Fruit fly (Drosophila melanogaster) whole organism, adult: ENCODE data around the gene CG14676.

ENCODE experiments used
- CG11617 ChIP-seq: fragments of 200-800 bp; sonication (Bioruptor generic); optimal IDR thresholded peaks from 2 replicates; lab custom pipeline; 2017; ENCODE audit warnings: mild to moderate bottlenecking, missing biosample characterization, missing genetic modification reagents, missing genetic modification characterization
- CG12768 ChIP-seq: fragments of 200-800 bp; sonication (Bioruptor generic); optimal IDR thresholded peaks from 2 replicates; lab custom pipeline; 2017; ENCODE audit warnings: missing biosample characterization, missing genetic modification characterization, mild to moderate bottlenecking, moderate library complexity, missing genetic modification reagents
- CG14711 ChIP-seq: fragments of 200-800 bp; sonication (Bioruptor generic); optimal IDR thresholded peaks from 2 replicates; lab custom pipeline; 2018; ENCODE audit warnings: missing biosample characterization, mild to moderate bottlenecking, missing genetic modification characterization, moderate library complexity
- CG1620 ChIP-seq: fragments of 200-800 bp; sonication (Bioruptor generic); optimal IDR thresholded peaks from 2 replicates; lab custom pipeline; 2016; ENCODE audit warnings: missing biosample characterization, missing genetic modification characterization
- CG33017 ChIP-seq: fragments of 200-800 bp; sonication (Bioruptor generic); optimal IDR thresholded peaks from 2 replicates; lab custom pipeline; 2018; ENCODE audit warnings: missing biosample characterization, mild to moderate bottlenecking, missing genetic modification characterization, moderate library complexity
- CG5204 ChIP-seq: fragments of 200-800 bp; sonication (Bioruptor generic); optimal IDR thresholded peaks from 2 replicates; lab custom pipeline; 2016; ENCODE audit warnings: missing biosample characterization, missing genetic modification characterization
- CG7045 ChIP-seq: fragments of 200-800 bp; sonication (Bioruptor generic); optimal IDR thresholded peaks from 2 replicates; lab custom pipeline; 2017; ENCODE audit warnings: missing biosample characterization, mild to moderate bottlenecking, missing genetic modification characterization
- CG7101 ChIP-seq: fragments of 200-800 bp; sonication (Bioruptor generic); optimal IDR thresholded peaks from 2 replicates; lab custom pipeline; 2018; ENCODE audit warnings: missing biosample characterization, mild to moderate bottlenecking, missing genetic modification characterization, moderate library complexity
- Clk ChIP-seq: fragments of 200-800 bp; sonication (Bioruptor generic); optimal IDR thresholded peaks from 2 replicates; lab custom pipeline; 2017; ENCODE audit warnings: missing biosample characterization, missing genetic modification characterization
- Crg-1 ChIP-seq: fragments of 200-800 bp; sonication (Bioruptor generic); optimal IDR thresholded peaks from 2 replicates; lab custom pipeline; 2016; ENCODE audit warnings: missing biosample characterization, missing genetic modification characterization
- Hr96 ChIP-seq: fragments of 200-800 bp; sonication (Bioruptor generic); optimal IDR thresholded peaks from 2 replicates; lab custom pipeline; 2016; ENCODE audit warnings: missing biosample characterization, missing genetic modification characterization
- Mnt ChIP-seq: fragments of 200-800 bp; sonication (Bioruptor generic); optimal IDR thresholded peaks from 2 replicates; lab custom pipeline; 2016; ENCODE audit warnings: missing biosample characterization, mild to moderate bottlenecking, missing genetic modification characterization
- bab1 ChIP-seq: fragments of 200-800 bp; sonication (Bioruptor generic); optimal IDR thresholded peaks from 3 replicates; lab custom pipeline; 2019; ENCODE audit warnings: missing biosample characterization, mild to moderate bottlenecking, missing genetic modification characterization, moderate library complexity
- cic ChIP-seq: fragments of 200-800 bp; sonication (Bioruptor generic); optimal IDR thresholded peaks from 2 replicates; lab custom pipeline; 2017; ENCODE audit warnings: missing biosample characterization, mild to moderate bottlenecking, missing genetic modification characterization, moderate library complexity
- cnc ChIP-seq, 2 experiments: fragments of >200 bp; optimal IDR thresholded peaks; 2 replicates each; lab custom pipeline; 2017
- kay ChIP-seq: fragments of 200-800 bp; sonication (Bioruptor generic); peaks from one replicate; lab custom pipeline; 2016; ENCODE audit warnings: missing biosample characterization, missing genetic modification characterization, borderline replicate concordance
- ovo ChIP-seq: fragments of 200-800 bp; sonication (Bioruptor generic); optimal IDR thresholded peaks from 2 replicates; lab custom pipeline; 2016; ENCODE audit warnings: missing biosample characterization, missing genetic modification characterization
- pad ChIP-seq: fragments of 200-800 bp; sonication (Bioruptor generic); optimal IDR thresholded peaks from 3 replicates; lab custom pipeline; 2017; ENCODE audit warnings: missing biosample characterization, missing genetic modification characterization, mild to moderate bottlenecking, moderate library complexity, missing genetic modification reagents
- tj ChIP-seq: fragments of 200-800 bp; sonication (Bioruptor generic); optimal IDR thresholded peaks from 3 replicates; lab custom pipeline; 2017; ENCODE audit warnings: missing biosample characterization, mild to moderate bottlenecking, missing genetic modification characterization, moderate library complexity
- toe ChIP-seq: fragments of 200-800 bp; sonication (Bioruptor generic); optimal IDR thresholded peaks from 2 replicates; lab custom pipeline; 2016; ENCODE audit warnings: missing biosample characterization, missing genetic modification characterization

The CG14676 gene

dm6 chr3R:5829762-5830161, 17.3 kb upstream of the CG14676 start, which contains the start of gene glob3:
Gene glob3 (plus strand): TSS chr3R:5830062.
- TF ChIP-seq toe (GFP tag; lab: Kevin White, UChicago) (no peak), cic (GFP tag; lab: Kevin White, UChicago) (no peak), ovo (GFP tag; lab: Kevin White, UChicago) (no peak), CG14711 (tag; lab: Kevin White, UChicago) (no peak), kay (no peak), CG33017 (tag; lab: Kevin White, UChicago) (no peak), pad (GFP tag; lab: Kevin White, UChicago) (no peak), CG7101 (tag; lab: Kevin White, UChicago) (no peak), Clk (GFP tag; lab: Kevin White, UChicago) (no peak), bab1 (GFP tag; lab: Kevin White, UChicago) (no peak), CG5204 (GFP tag; lab: Kevin White, UChicago) (no peak), Crg-1 (no peak), cnc (optimal IDR thresholded peaks at IDR 0.05; lab: Kevin White, UChicago) (no peak), CG11617 (GFP tag; lab: Kevin White, UChicago) (no peak), Mnt (GFP tag; lab: Kevin White, UChicago) (no peak), CG7045 (GFP tag; lab: Kevin White, UChicago) (no peak), CG12768 (GFP tag; lab: Kevin White, UChicago) (no peak), tj (GFP tag; lab: Kevin White, UChicago) (no peak), Hr96 (GFP tag; lab: Kevin White, UChicago) (no peak), CG1620 (GFP tag; lab: Kevin White, UChicago) (no peak)

- TF ChIP-seq Crg-1 (no peak), ovo (GFP tag; lab: Kevin White, UChicago) (no peak), Mnt (GFP tag; lab: Kevin White, UChicago) (no peak), cic (GFP tag; lab: Kevin White, UChicago) (no peak), CG7045 (GFP tag; lab: Kevin White, UChicago) (no peak), CG33017 (tag; lab: Kevin White, UChicago) (no peak), pad (GFP tag; lab: Kevin White, UChicago) (no peak), bab1 (GFP tag; lab: Kevin White, UChicago) (no peak), toe (GFP tag; lab: Kevin White, UChicago) (no peak)
Measured at dm6 chr3R:5831339-5831738, 15.7 kb upstream of the CG14676 start, which contains the start of gene CG1208. Gene CG1208 (plus strand): TSS chr3R:5831639.

- TF ChIP-seq Hr96 (GFP tag; lab: Kevin White, UChicago) (peak; percentile 1), toe (GFP tag; lab: Kevin White, UChicago) (no peak), cic (GFP tag; lab: Kevin White, UChicago) (peak; percentile 68)
Measured at dm6 chr3R:5832345-5832981, 14.6 kb upstream of the CG14676 start.

dm6 chr3R:5833948-5834504, 13.0 kb upstream of the CG14676 start:
- peak; percentile 69 for TF ChIP-seq Mnt (GFP tag; lab: Kevin White, UChicago)
- peak; percentile 87 for TF ChIP-seq CG5204 (GFP tag; lab: Kevin White, UChicago)
- TF ChIP-seq tj (GFP tag; lab: Kevin White, UChicago), result peak; percentile 51
- TF ChIP-seq CG7045 (GFP tag; lab: Kevin White, UChicago), result peak; percentile 90
- peak; percentile 67 for TF ChIP-seq toe (GFP tag; lab: Kevin White, UChicago)
- peak; percentile 77 for TF ChIP-seq CG12768 (GFP tag; lab: Kevin White, UChicago)
- TF ChIP-seq pad (GFP tag; lab: Kevin White, UChicago), result peak; percentile 14
- TF ChIP-seq ovo (GFP tag; lab: Kevin White, UChicago), result no peak
- peak; percentile 17 for TF ChIP-seq bab1 (GFP tag; lab: Kevin White, UChicago)
- TF ChIP-seq CG11617 (GFP tag; lab: Kevin White, UChicago), result peak; percentile 62
- peak; percentile 62 for TF ChIP-seq CG14711 (tag; lab: Kevin White, UChicago)
- TF ChIP-seq cic (GFP tag; lab: Kevin White, UChicago), result peak; percentile 44
- TF ChIP-seq cnc (optimal IDR thresholded peaks at IDR 0.05; lab: Kevin White, UChicago), result no peak
- TF ChIP-seq kay, result peak; percentile 78
- TF ChIP-seq CG33017 (tag; lab: Kevin White, UChicago), result peak; percentile 84
- TF ChIP-seq CG7101 (tag; lab: Kevin White, UChicago), result peak; percentile 60
- TF ChIP-seq CG1620 (GFP tag; lab: Kevin White, UChicago), result peak; percentile 45
- TF ChIP-seq Clk (GFP tag; lab: Kevin White, UChicago), result peak; percentile 60
- peak; percentile 84 for TF ChIP-seq Hr96 (GFP tag; lab: Kevin White, UChicago)
- TF ChIP-seq Crg-1, result peak; percentile 43

dm6 chr3R:5836536-5836935, 10.5 kb upstream of the CG14676 start:
- peak; percentile 8 for TF ChIP-seq cic (GFP tag; lab: Kevin White, UChicago)
- no peak for TF ChIP-seq pad (GFP tag; lab: Kevin White, UChicago)
